Worm (Caenorhabditis elegans) whole organism, L2 larva: ENCODE data around the gene F26F4.8.

Experiments
- nhr-237 ChIP-seq: fragments of 150-350 bp; optimal IDR thresholded peaks from 2 replicates; lab custom pipeline; 2014; ENCODE audit warnings: missing biosample characterization, missing genetic modification characterization
- peb-1 ChIP-seq: fragments of 150-350 bp; optimal IDR thresholded peaks from 2 replicates; lab custom pipeline; 2014; ENCODE audit warnings: missing biosample characterization, missing genetic modification characterization
- snpc-4 ChIP-seq: fragments of 150-350 bp; optimal IDR thresholded peaks from 2 replicates; lab custom pipeline; 2014; ENCODE audit warnings: missing biosample characterization, missing genetic modification characterization
- unc-39 ChIP-seq: fragments of 150-350 bp; optimal IDR thresholded peaks from 2 replicates; lab custom pipeline; 2014; ENCODE audit warnings: missing biosample characterization, missing genetic modification characterization

DNA sequence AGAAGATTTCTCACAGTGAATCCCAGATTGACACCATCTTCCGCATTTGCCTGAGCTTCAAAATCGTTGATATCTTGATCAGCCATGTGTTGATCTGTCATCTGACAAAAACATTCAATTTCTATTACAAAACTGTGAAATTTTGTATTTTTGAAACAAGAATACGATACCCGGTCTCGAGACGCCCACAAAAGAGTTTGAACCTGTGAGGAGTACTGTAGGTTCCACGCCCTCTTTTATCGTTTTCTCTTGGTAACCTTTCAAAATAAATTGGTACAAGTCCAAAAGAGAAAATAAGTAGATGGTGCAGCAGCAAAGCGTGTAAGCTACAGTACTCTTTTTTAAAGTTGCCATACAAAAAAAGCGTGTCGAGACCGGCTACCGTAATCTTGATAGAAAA is 4.7 kb upstream of the F26F4.8 start, which contains the start of gene F26F4.12:
- TF ChIP-seq nhr-237 (tag; lab: Kevin White, UChicago): no peak
- no peak for TF ChIP-seq snpc-4 (tag; lab: Kevin White, UChicago)
- TF ChIP-seq peb-1 (tag; lab: Kevin White, UChicago): no peak
- no peak for TF ChIP-seq unc-39 (tag; lab: Kevin White, UChicago)
